Fruit fly (Drosophila melanogaster): ENCODE results near the gene ORMDL.
A peak's percentile ranks its signal among the peaks of the same experiment; 100 is the strongest.

The ORMDL gene

dm6 chr3L:21634152-21634689, 884 bp upstream of the ORMDL start, which contains the start of gene MED1 (continued):
- no peak for TF ChIP-seq NfI (GFP tag; optimal IDR thresholded peaks at IDR 0.05)
- peak; percentile 14 for TF ChIP-seq CG2712 (tag; optimal IDR thresholded peaks at IDR 0.05)
- TF ChIP-seq crp (GFP tag; optimal IDR thresholded peaks at IDR 0.05): no peak
- no peak for TF ChIP-seq jing (GFP tag; optimal IDR thresholded peaks at IDR 0.05)
- TF ChIP-seq Sin3A (optimal IDR thresholded peaks at IDR 0.05): no peak
- TF ChIP-seq jumu (GFP tag; optimal IDR thresholded peaks at IDR 0.05): no peak
- TF ChIP-seq otp (GFP tag; IDR thresholded peaks at IDR 0.05): no peak
- no peak for TF ChIP-seq Sox100B (GFP tag; optimal IDR thresholded peaks at IDR 0.05)
- TF ChIP-seq CG15514 (GFP tag; optimal IDR thresholded peaks at IDR 0.05): peak; percentile 49
- no peak for TF ChIP-seq tup (GFP tag; optimal IDR thresholded peaks at IDR 0.05)
- no peak for TF ChIP-seq amos (GFP tag; IDR thresholded peaks at IDR 0.05; ENCODE audit: partially characterized antibody)
- no peak for TF ChIP-seq CkIIα-i1 (GFP tag; IDR thresholded peaks at IDR 0.05)
- no peak for TF ChIP-seq cas (GFP tag; IDR thresholded peaks at IDR 0.05)
- TF ChIP-seq HLHmδ (GFP tag; optimal IDR thresholded peaks at IDR 0.05): no peak
- no peak for TF ChIP-seq dati (GFP tag; IDR thresholded peaks at IDR 0.05)
- TF ChIP-seq CG12391 (tag; optimal IDR thresholded peaks at IDR 0.05): no peak
- TF ChIP-seq row (GFP tag; IDR thresholded peaks at IDR 0.05): peak; percentile 74
- TF ChIP-seq Bdp1 (GFP tag; optimal IDR thresholded peaks at IDR 0.05): no peak
- TF ChIP-seq lab (GFP tag; optimal IDR thresholded peaks at IDR 0.05): no peak
- peak; percentile 50 for TF ChIP-seq CG1024 (GFP tag; IDR thresholded peaks at IDR 0.05)
- TF ChIP-seq CG4820 (GFP tag; optimal IDR thresholded peaks at IDR 0.05): no peak
- no peak for TF ChIP-seq nom (GFP tag; optimal IDR thresholded peaks at IDR 0.05)
- peak; percentile 29 for TF ChIP-seq zen (tag; optimal IDR thresholded peaks at IDR 0.05)
- TF ChIP-seq CrebB (tag; optimal IDR thresholded peaks at IDR 0.05): no peak
- no peak for TF ChIP-seq CG17568 (GFP tag; optimal IDR thresholded peaks at IDR 0.05)
- no peak for TF ChIP-seq dimm (GFP tag; IDR thresholded peaks at IDR 0.05)
- no peak for TF ChIP-seq CG16813 (GFP tag; IDR thresholded peaks at IDR 0.05; ENCODE audit: partially characterized antibody)
- TF ChIP-seq gce (GFP tag; IDR thresholded peaks at IDR 0.05): no peak
- TF ChIP-seq CG17912 (GFP tag; optimal IDR thresholded peaks at IDR 0.05): no peak
- no peak for TF ChIP-seq tll (GFP tag; optimal IDR thresholded peaks at IDR 0.05)
- no peak for TF ChIP-seq CG34376 (GFP tag; optimal IDR thresholded peaks at IDR 0.05)
- TF ChIP-seq CG5180 (GFP tag; optimal IDR thresholded peaks at IDR 0.05): no peak
- no peak for TF ChIP-seq Max (GFP tag; optimal IDR thresholded peaks at IDR 0.05)
- TF ChIP-seq CG1603 (tag; optimal IDR thresholded peaks at IDR 0.05): peak; percentile 69
- TF ChIP-seq CG31365 (tag; optimal IDR thresholded peaks at IDR 0.05): no peak
- no peak for TF ChIP-seq CG9876 (GFP tag; optimal IDR thresholded peaks at IDR 0.05)
- TF ChIP-seq lmd (GFP tag; IDR thresholded peaks at IDR 0.05): no peak
- TF ChIP-seq danr (GFP tag; IDR thresholded peaks at IDR 0.05): no peak
- no peak for TF ChIP-seq corto (GFP tag; optimal IDR thresholded peaks at IDR 0.05)
- TF ChIP-seq Antp (GFP tag; optimal IDR thresholded peaks at IDR 0.05): no peak
- TF ChIP-seq psq (GFP tag; optimal IDR thresholded peaks at IDR 0.05): no peak
- no peak for TF ChIP-seq CG30403 (GFP tag; optimal IDR thresholded peaks at IDR 0.05)
- no peak for TF ChIP-seq emc (GFP tag; optimal IDR thresholded peaks at IDR 0.05)
- no peak for TF ChIP-seq hbn (GFP tag; IDR thresholded peaks at IDR 0.05; ENCODE audit: partially characterized antibody)
- TF ChIP-seq insv (GFP tag; optimal IDR thresholded peaks at IDR 0.05): no peak
- TF ChIP-seq CG17802 (tag; optimal IDR thresholded peaks at IDR 0.05): peak; percentile 75
- no peak for TF ChIP-seq CG13894 (tag; optimal IDR thresholded peaks at IDR 0.05)
- no peak for TF ChIP-seq tio (GFP tag; optimal IDR thresholded peaks at IDR 0.05)
- TF ChIP-seq CG7372 (GFP tag; IDR thresholded peaks at IDR 0.05): no peak
- TF ChIP-seq CG11695 (GFP tag; IDR thresholded peaks at IDR 0.05): no peak
- TF ChIP-seq Ravus (GFP tag; IDR thresholded peaks at IDR 0.05): no peak

Data from whole organism, embryonic.